Worm (Caenorhabditis elegans) whole organism, young adult: ENCODE data around the gene Y60C6A.3.

Experiments used
- B0019.2 ChIP-seq: fragments of 200-800 bp; sonication (Bioruptor generic); conservative IDR thresholded peaks from 2 replicates; pipeline ENCODE4 v1.3.6; 2022; ENCODE audit warnings: missing genetic modification reagents, missing genetic modification characterization, missing compliant biosample characterization
- F33H1.4 ChIP-seq: fragments of 200-800 bp; sonication (Bioruptor generic); IDR thresholded peaks from 2 replicates; pipeline ENCODE4 v1.3.6; 2022; ENCODE audit warnings: missing genetic modification reagents, missing genetic modification characterization, missing compliant biosample characterization
- T26A5.8 ChIP-seq: sonication (generic microtip); optimal IDR thresholded peaks from 2 replicates; lab custom pipeline; 2016; ENCODE audit warnings: missing genetic modification characterization, missing compliant biosample characterization
- fkh-3 ChIP-seq: sonication (generic microtip); optimal IDR thresholded peaks from 2 replicates; lab custom pipeline; 2016; ENCODE audit warnings: mild to moderate bottlenecking, missing genetic modification characterization, missing compliant biosample characterization
- him-1 ChIP-seq: sonication (generic microtip); optimal IDR thresholded peaks from 2 replicates; lab custom pipeline; 2016; ENCODE audit warnings: missing genotype, missing genetic modification reagents, missing genetic modification characterization, missing compliant biosample characterization
- hlh-12 ChIP-seq: sonication (generic microtip); optimal IDR thresholded peaks from 2 replicates; lab custom pipeline; 2016; ENCODE audit warnings: missing genetic modification characterization, missing compliant biosample characterization
- tlf-1 ChIP-seq: fragments of 200-800 bp; sonication (Bioruptor generic); optimal IDR thresholded peaks from 2 replicates; lab custom pipeline; 2018; ENCODE audit warnings: mild to moderate bottlenecking, missing genetic modification characterization, missing compliant biosample characterization
- unc-62 ChIP-seq: fragments of 150-350 bp; optimal IDR thresholded peaks from 2 replicates; lab custom pipeline; 2014; ENCODE audit warnings: missing biosample characterization, missing genetic modification reagents, missing genetic modification characterization
- zfh-2 ChIP-seq: fragments of 200-800 bp; sonication (Bioruptor generic); conservative IDR thresholded peaks from 2 replicates; pipeline ENCODE4 v1.3.6; 2022; ENCODE audit warnings: missing genetic modification reagents, missing genetic modification characterization, missing compliant biosample characterization
- ztf-26 ChIP-seq: sonication (generic microtip); optimal IDR thresholded peaks from 2 replicates; lab custom pipeline; 2017; ENCODE audit warnings: missing genetic modification characterization, missing compliant biosample characterization
- ztf-6 ChIP-seq: fragments of 200-800 bp; sonication (Bioruptor generic); IDR thresholded peaks from 2 replicates; pipeline ENCODE4 v1.3.6; 2022; ENCODE audit warnings: missing genetic modification reagents, missing genetic modification characterization, missing compliant biosample characterization

- peak; percentile 89 for TF ChIP-seq zfh-2 (GFP tag; lab: Robert Waterston, UW)
- TF ChIP-seq tlf-1: no peak
- no peak for TF ChIP-seq ztf-6 (GFP tag; lab: Robert Waterston, UW)
- TF ChIP-seq him-1: no peak
- TF ChIP-seq ztf-26 (tag; lab: Kevin White, UChicago): no peak
- no peak for TF ChIP-seq T26A5.8
- TF ChIP-seq hlh-12 (tag; lab: Kevin White, UChicago): no peak
- TF ChIP-seq fkh-3: no peak
- TF ChIP-seq B0019.2 (GFP tag; lab: Robert Waterston, UW): no peak
- TF ChIP-seq unc-62 (GFP tag; lab: Kevin White, UChicago): no peak
- TF ChIP-seq F33H1.4 (GFP tag; lab: Robert Waterston, UW): no peak
Observed at ce11 chrV:4810653-4811052, 25.1 kb downstream of the Y60C6A.3 start.
